Worm (Caenorhabditis elegans) whole organism, L2 larva: ENCODE data around the gene fbxb-18.

Experiments
- ama-1 ChIP-seq: fragments of 150-350 bp; optimal IDR thresholded peaks from 2 replicates; lab custom pipeline; 2018; ENCODE audit warnings: inconsistent platforms
- lin-13 ChIP-seq: fragments of 150-350 bp; optimal IDR thresholded peaks from 2 replicates; lab custom pipeline; 2014; ENCODE audit warnings: missing biosample characterization, missing genetic modification reagents, missing genetic modification characterization
- nhr-237 ChIP-seq: fragments of 150-350 bp; optimal IDR thresholded peaks from 2 replicates; lab custom pipeline; 2014; ENCODE audit warnings: missing biosample characterization, missing genetic modification characterization
- unc-39 ChIP-seq: fragments of 150-350 bp; optimal IDR thresholded peaks from 2 replicates; lab custom pipeline; 2014; ENCODE audit warnings: missing biosample characterization, missing genetic modification characterization
- ztf-4 ChIP-seq: fragments of 150-350 bp; optimal IDR thresholded peaks from 2 replicates; lab custom pipeline; 2014; ENCODE audit warnings: missing biosample characterization, missing genetic modification characterization

ce11 chrII:1670260-1670879, 18.3 kb downstream of the fbxb-18 start, which contains the start of gene nhx-6:
- TF ChIP-seq lin-13 (GFP tag; lab: Kevin White, UChicago): no peak
- TF ChIP-seq ama-1 (lab: Kevin White, UChicago): no peak
- TF ChIP-seq ztf-4 (tag; lab: Kevin White, UChicago): no peak
- TF ChIP-seq nhr-237 (tag; lab: Kevin White, UChicago): no peak
- TF ChIP-seq unc-39 (tag; lab: Kevin White, UChicago): no peak
